Fruit fly (Drosophila melanogaster): ENCODE data around the gene CG9628.

The CG9628 gene

DNA sequence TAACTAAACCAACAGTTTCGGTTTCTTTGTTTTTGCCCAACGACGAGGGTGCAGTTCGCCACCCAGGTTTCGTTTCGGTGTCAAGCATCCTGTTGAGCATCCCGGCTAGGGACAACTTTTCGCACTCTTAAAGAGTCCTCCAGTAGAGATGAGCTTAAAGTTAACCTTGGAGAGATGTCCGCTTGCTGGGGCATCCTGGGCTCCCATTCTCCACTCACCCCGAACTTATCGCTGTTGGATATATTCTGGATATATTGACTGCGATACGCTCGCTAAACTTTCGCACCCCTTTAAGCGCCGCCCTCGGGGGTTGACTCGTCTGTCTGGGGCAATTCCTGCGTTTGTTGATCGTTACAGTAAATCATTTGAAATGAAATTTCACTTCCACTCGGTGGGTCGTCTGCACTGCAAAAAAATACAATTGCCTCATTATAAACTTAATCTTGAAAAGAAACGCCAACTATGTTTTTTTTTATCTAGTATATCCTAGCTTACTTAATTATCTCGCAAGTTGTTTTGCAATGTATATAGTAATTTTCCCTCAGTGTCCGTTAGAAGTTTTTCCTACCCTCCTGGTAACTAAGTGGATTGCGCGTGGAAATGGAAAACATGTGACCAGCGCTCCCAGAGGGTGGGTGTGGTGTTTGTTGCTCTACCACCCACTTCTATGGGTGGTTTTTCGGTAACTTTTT lies 39.1 kb downstream of the CG9628 start:
- TF ChIP-seq ss (GFP tag; optimal IDR thresholded peaks at IDR 0.05) (peak in 1 of 2 experiments; percentile 17), CG7368 (GFP tag; optimal IDR thresholded peaks at IDR 0.05) (no peak), svp (GFP tag) (peak; percentile 65), Eip93F (GFP tag; optimal IDR thresholded peaks at IDR 0.05) (no peak), CG6808 (GFP tag; optimal IDR thresholded peaks at IDR 0.05) (no peak), CG10669 (GFP tag; optimal IDR thresholded peaks at IDR 0.05) (peak; percentile 10), CG8319 (GFP tag; optimal IDR thresholded peaks at IDR 0.05) (no peak), Ets21C (GFP tag; optimal IDR thresholded peaks at IDR 0.05) (peak; percentile 3), Lpt (GFP tag; optimal IDR thresholded peaks at IDR 0.05) (no peak), CG6854 (GFP tag; optimal IDR thresholded peaks at IDR 0.05) (no peak), lz (GFP tag; optimal IDR thresholded peaks at IDR 0.05) (peak; percentile 50), CG15336 (GFP tag; IDR thresholded peaks at IDR 0.05) (0 out of 2 replicates have a peak, but pooled peaks have one; percentile 25), eg (GFP tag; IDR thresholded peaks at IDR 0.05) (0 out of 3 replicates have a peak, but pooled peaks have one; percentile 22), esn (GFP tag; optimal IDR thresholded peaks at IDR 0.05) (peak; percentile 63), dsx (GFP tag; optimal IDR thresholded peaks at IDR 0.05; ENCODE audit: poor library complexity, severe bottlenecking) (no peak), CG3919 (GFP tag; optimal IDR thresholded peaks at IDR 0.05) (peak; percentile 37), CG9139 (GFP tag; optimal IDR thresholded peaks at IDR 0.05) (no peak), CG31627 (GFP tag; optimal IDR thresholded peaks at IDR 0.05) (peak; percentile 21), CG32006 (GFP tag; optimal IDR thresholded peaks at IDR 0.05) (peak; percentile 26), Smox (GFP tag; optimal IDR thresholded peaks at IDR 0.05) (peak; percentile 33), fd59A (GFP tag; optimal IDR thresholded peaks at IDR 0.05) (no peak), CG1621 (tag; optimal IDR thresholded peaks at IDR 0.05) (no peak), Sox102F (GFP tag; optimal IDR thresholded peaks at IDR 0.05) (peak; percentile 47), CG11902 (GFP tag; optimal IDR thresholded peaks at IDR 0.05) (no peak), OdsH (GFP tag; optimal IDR thresholded peaks at IDR 0.05) (peak; percentile 45), Eip78C (GFP tag) (peak; percentile 73), Met (GFP tag; optimal IDR thresholded peaks at IDR 0.05) (peak; percentile 48), cyc (GFP tag; optimal IDR thresholded peaks at IDR 0.05) (peak; percentile 3), Hr39 (GFP tag; optimal IDR thresholded peaks at IDR 0.05) (peak; percentile 36), Ets96B (tag; optimal IDR thresholded peaks at IDR 0.05) (no peak), dac (GFP tag; optimal IDR thresholded peaks at IDR 0.05) (no peak), pdm3 (GFP tag; optimal IDR thresholded peaks at IDR 0.05) (peak; percentile 33), acj6 (GFP tag; optimal IDR thresholded peaks at IDR 0.05) (peak; percentile 23), achi (GFP tag; optimal IDR thresholded peaks at IDR 0.05) (peak; percentile 44), salr (GFP tag; optimal IDR thresholded peaks at IDR 0.05) (no peak), CG8632 (GFP tag; optimal IDR thresholded peaks at IDR 0.05) (no peak), Hr4 (GFP tag; optimal IDR thresholded peaks at IDR 0.05) (no peak), topi (GFP tag; optimal IDR thresholded peaks at IDR 0.05) (peak; percentile 44), CG16779 (tag; optimal IDR thresholded peaks at IDR 0.05) (no peak), Eip75B (GFP tag; optimal IDR thresholded peaks at IDR 0.05) (peak; percentile 29), fkh (GFP tag; optimal IDR thresholded peaks at IDR 0.05) (no peak), spab (GFP tag; optimal IDR thresholded peaks at IDR 0.05) (peak; percentile 20), CG6792 (GFP tag; optimal IDR thresholded peaks at IDR 0.05) (peak; percentile 14), CG10631 (GFP tag; optimal IDR thresholded peaks at IDR 0.05) (peak; percentile 30), Sox14 (GFP tag; optimal IDR thresholded peaks at IDR 0.05) (peak; percentile 26), vri (GFP tag; optimal IDR thresholded peaks at IDR 0.05) (no peak), CG6163 (GFP tag; IDR thresholded peaks at IDR 0.05) (peak; percentile 57; the same call in 2 of the 3 replicates), CG34406 (GFP tag; optimal IDR thresholded peaks at IDR 0.05) (peak; percentile 13)

Data from whole organism, prepupa.